Fruit fly (Drosophila melanogaster): ENCODE measurements around the gene GMF.
A peak's percentile ranks its signal among the peaks of the same experiment; 100 is the strongest.

The GMF gene

DNA sequence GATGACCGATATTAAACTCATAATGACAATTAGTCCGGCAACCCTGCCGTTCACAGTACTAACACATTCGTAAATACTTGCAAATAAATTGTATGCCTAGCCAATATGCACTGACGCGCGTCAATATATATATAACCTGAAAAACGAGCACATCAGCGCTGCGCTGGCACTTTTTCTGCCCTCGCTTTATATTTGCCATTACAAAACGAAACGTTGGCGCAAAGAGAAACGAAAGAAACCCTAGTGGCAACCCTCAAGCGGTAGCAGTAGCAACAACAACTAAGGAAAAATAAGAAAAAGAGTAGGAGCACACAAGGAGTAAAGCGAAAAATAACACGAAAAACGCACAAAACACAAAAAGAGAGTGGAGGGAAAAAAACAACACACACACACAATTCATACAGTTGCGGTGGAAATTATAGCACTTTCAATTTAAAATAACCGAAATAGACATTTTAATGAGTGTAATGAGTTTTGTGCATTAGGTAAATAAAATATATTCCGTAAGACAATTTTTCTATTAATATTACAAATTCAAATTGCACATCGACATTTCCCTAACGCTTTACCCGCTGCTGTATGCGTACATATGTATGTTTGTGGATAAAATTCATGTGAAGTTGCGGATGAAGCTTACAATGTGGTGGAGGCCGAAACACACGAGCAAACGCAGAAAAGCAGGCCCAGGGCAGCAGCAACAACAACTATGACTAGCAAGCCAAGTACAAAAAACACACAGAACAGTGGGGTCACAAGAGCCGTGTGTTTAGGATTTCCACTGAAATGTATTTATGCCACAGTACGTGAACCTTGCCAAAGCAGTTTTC lies 48.2 kb upstream of the GMF start (continued):
- TF ChIP-seq crc (GFP tag; optimal IDR thresholded peaks at IDR 0.05) = peak; percentile 98
- peak; percentile 97 for TF ChIP-seq CG6254 (GFP tag; optimal IDR thresholded peaks at IDR 0.05)
- peak; percentile 96 for TF ChIP-seq CG10431 (GFP tag; optimal IDR thresholded peaks at IDR 0.05)
- TF ChIP-seq CG17385 (GFP tag; optimal IDR thresholded peaks at IDR 0.05) = peak; percentile 99
- peak; percentile 97 for TF ChIP-seq toy (GFP tag; IDR thresholded peaks at IDR 0.05)
- peak; percentile 99 for TF ChIP-seq CG12219 (GFP tag; optimal IDR thresholded peaks at IDR 0.05)
- TF ChIP-seq CG16779 (GFP tag; IDR thresholded peaks at IDR 0.05) = peak; percentile 98
- peak; percentile 99 for TF ChIP-seq CG10543 (GFP tag; optimal IDR thresholded peaks at IDR 0.05)
- TF ChIP-seq so (GFP tag; IDR thresholded peaks at IDR 0.05) = peak; percentile 99
- peak; percentile 99 for TF ChIP-seq zfh1 (GFP tag; IDR thresholded peaks at IDR 0.05)
- peak; percentile 98 for TF ChIP-seq Hr3 (GFP tag; optimal IDR thresholded peaks at IDR 0.05)
- TF ChIP-seq scrt (GFP tag; optimal IDR thresholded peaks at IDR 0.05) = peak; percentile 98
- peak; percentile 99 for TF ChIP-seq odd (GFP tag; optimal IDR thresholded peaks at IDR 0.05)
- peak; percentile 94 for TF ChIP-seq CG31365 (tag; optimal IDR thresholded peaks at IDR 0.05)
- peak; percentile 94 for TF ChIP-seq CG5180 (GFP tag; optimal IDR thresholded peaks at IDR 0.05)
- peak; percentile 97 for TF ChIP-seq fu2 (GFP tag; optimal IDR thresholded peaks at IDR 0.05)
- peak; percentile 96 for TF ChIP-seq jigr1 (GFP tag; IDR thresholded peaks at IDR 0.05)
- peak; percentile 98 for TF ChIP-seq kni (GFP tag; optimal IDR thresholded peaks at IDR 0.05)
- TF ChIP-seq CHES-1-like (GFP tag; optimal IDR thresholded peaks at IDR 0.05) = peak; percentile 98
- peak; percentile 98 for TF ChIP-seq ranshi (GFP tag; IDR thresholded peaks at IDR 0.05)
- peak; percentile 98 for TF ChIP-seq Pdp1 (GFP tag; optimal IDR thresholded peaks at IDR 0.05)
- peak; percentile 96 for TF ChIP-seq wek (GFP tag; optimal IDR thresholded peaks at IDR 0.05)
- no peak for TF ChIP-seq pita (GFP tag; optimal IDR thresholded peaks at IDR 0.05)
- TF ChIP-seq CG10321 (GFP tag; IDR thresholded peaks at IDR 0.05) = peak; percentile 88
- peak; percentile 98 for TF ChIP-seq Nf-YA (GFP tag; IDR thresholded peaks at IDR 0.05)
- peak; percentile 96 for TF ChIP-seq Ravus (GFP tag; IDR thresholded peaks at IDR 0.05)
- TF ChIP-seq Dll (GFP tag; IDR thresholded peaks at IDR 0.05; ENCODE audit: partially characterized antibody) = peak; percentile 28; the same call in 1 of the 4 replicates
- TF ChIP-seq NC2α (GFP tag; optimal IDR thresholded peaks at IDR 0.05) = peak; percentile 95
- no peak; the same call in 1 of the 2 replicates for TF ChIP-seq amos (GFP tag; IDR thresholded peaks at IDR 0.05; ENCODE audit: partially characterized antibody)
- no peak for TF ChIP-seq knrl (GFP tag; IDR thresholded peaks at IDR 0.05; ENCODE audit: partially characterized antibody)
- peak; percentile 85 for TF ChIP-seq CG7928 (GFP tag; optimal IDR thresholded peaks at IDR 0.05)
- peak; percentile 99 for TF ChIP-seq salm (tag; optimal IDR thresholded peaks at IDR 0.05)
- peak; percentile 98 for TF ChIP-seq Atf-2 (GFP tag; optimal IDR thresholded peaks at IDR 0.05)
- peak; percentile 100 for TF ChIP-seq Med (GFP tag)
- TF ChIP-seq CG14441 (GFP tag; IDR thresholded peaks at IDR 0.05) = peak; percentile 99
- TF ChIP-seq CG1233 (GFP tag; optimal IDR thresholded peaks at IDR 0.05) = peak; percentile 99
- peak; percentile 99 for TF ChIP-seq CG7556 (GFP tag; optimal IDR thresholded peaks at IDR 0.05)
- TF ChIP-seq D (optimal IDR thresholded peaks at IDR 0.05) = no peak
- TF ChIP-seq D (GFP tag; optimal IDR thresholded peaks at IDR 0.05) = peak; percentile 99
- peak; percentile 97 for TF ChIP-seq jumu (GFP tag; optimal IDR thresholded peaks at IDR 0.05)
- TF ChIP-seq zfh2 (GFP tag; optimal IDR thresholded peaks at IDR 0.05) = peak; percentile 96
- TF ChIP-seq H2.0 (GFP tag; IDR thresholded peaks at IDR 0.05) = peak; percentile 98
- peak; percentile 93 for TF ChIP-seq CkIIα-i1 (GFP tag; IDR thresholded peaks at IDR 0.05)
- TF ChIP-seq mam (GFP tag; optimal IDR thresholded peaks at IDR 0.05) = peak; percentile 98
- TF ChIP-seq CG8359 (GFP tag; optimal IDR thresholded peaks at IDR 0.05; ENCODE audit: borderline replicate concordance) = peak; percentile 94
- peak; percentile 98 for TF ChIP-seq cwo (GFP tag; optimal IDR thresholded peaks at IDR 0.05)
- peak; percentile 96 for TF ChIP-seq CG31441 (GFP tag; IDR thresholded peaks at IDR 0.05)
- peak; percentile 90 for TF ChIP-seq Deaf1 (tag; optimal IDR thresholded peaks at IDR 0.05)
- peak; percentile 97 for TF ChIP-seq CG33213 (GFP tag; optimal IDR thresholded peaks at IDR 0.05)

All from whole organism, embryonic.